Worm (Caenorhabditis elegans) whole organism, L1 larva: Measurements from ENCODE around the gene nep-9.
A peak's percentile ranks its signal among the peaks of the same experiment; 100 is the strongest.

Experiments used
- C04F5.9 ChIP-seq: sonication (generic microtip); optimal IDR thresholded peaks from 2 replicates; lab custom pipeline; 2016; ENCODE audit warnings: missing genetic modification characterization, missing compliant biosample characterization
- C16A3.4 ChIP-seq: fragments of 150-350 bp; optimal IDR thresholded peaks from 2 replicates; lab custom pipeline; 2014; ENCODE audit warnings: missing biosample characterization, missing genetic modification characterization
- C34B4.2 ChIP-seq: sonication (generic microtip); optimal IDR thresholded peaks from 2 replicates; lab custom pipeline; 2017; ENCODE audit warnings: mild to moderate bottlenecking, missing genetic modification characterization, missing compliant biosample characterization
- F16B12.6 ChIP-seq: fragments of 150-350 bp; optimal IDR thresholded peaks from 2 replicates; lab custom pipeline; 2014; ENCODE audit warnings: missing biosample characterization, missing genetic modification characterization
- Y116A8C.19 ChIP-seq: sonication (generic microtip); optimal IDR thresholded peaks from 2 replicates; lab custom pipeline; 2016; ENCODE audit warnings: missing compliant biosample characterization, missing genetic modification characterization, borderline replicate concordance
- alr-1 ChIP-seq: fragments of 200-800 bp; sonication (Bioruptor generic); optimal IDR thresholded peaks from 2 replicates; lab custom pipeline; 2018; ENCODE audit warnings: borderline replicate concordance, mild to moderate bottlenecking, missing genetic modification characterization, missing compliant biosample characterization
- aly-2 ChIP-seq: fragments of 150-350 bp; optimal IDR thresholded peaks from 2 replicates; lab custom pipeline; 2014; ENCODE audit warnings: missing biosample characterization, missing genetic modification characterization
- ceh-8 ChIP-seq: fragments of 200-800 bp; sonication (Bioruptor generic); optimal IDR thresholded peaks from 2 replicates; lab custom pipeline; 2018; ENCODE audit warnings: mild to moderate bottlenecking, missing genetic modification characterization, moderate library complexity, missing compliant biosample characterization
- ceh-82 ChIP-seq, 3 experiments: fragments of 150-350 bp in 1 of 3; sonication (generic microtip) in 2 of 3; optimal IDR thresholded peaks; 2 replicates each; lab custom pipeline; 2014 to 2017; ENCODE audit warnings: missing biosample characterization in 3 of 3, missing genetic modification characterization in 3 of 3
- dsc-1 ChIP-seq: sonication (generic microtip); optimal IDR thresholded peaks from 2 replicates; lab custom pipeline; 2016; ENCODE audit warnings: mild to moderate bottlenecking, missing genetic modification characterization, missing compliant biosample characterization
- efl-1 ChIP-seq, 4 experiments: fragments of 150-350 bp; optimal IDR thresholded peaks in 3 of 4; peaks in 1 of 4; 1 replicate in 1 of 4; 2 replicates in 3 of 4; lab custom pipeline; 2014; ENCODE audit warnings: missing biosample characterization in 2 of 4, missing genetic modification characterization in 2 of 4, missing genetic modification reagents in 2 of 4
- egl-13 ChIP-seq: sonication (generic microtip); optimal IDR thresholded peaks from 2 replicates; lab custom pipeline; 2016; ENCODE audit warnings: missing genotype, missing genetic modification reagents, missing genetic modification characterization, missing compliant biosample characterization
- elt-2 ChIP-seq: sonication (generic microtip); optimal IDR thresholded peaks from 2 replicates; lab custom pipeline; 2016; ENCODE audit warnings: missing genetic modification characterization, mild to moderate bottlenecking, inconsistent platforms, missing compliant biosample characterization, missing genetic modification reagents
- elt-3 ChIP-seq, 6 experiments: fragments of 150-350 bp in 1 of 6; sonication (generic microtip); optimal IDR thresholded peaks; 2 replicates each; lab custom pipeline; 2017 to 2018; ENCODE audit warnings: missing biosample characterization in 6 of 6, missing genetic modification characterization in 6 of 6, inconsistent platforms in 1 of 6
- fkh-4 ChIP-seq: sonication (generic microtip); optimal IDR thresholded peaks from 2 replicates; lab custom pipeline; 2016; ENCODE audit warnings: missing compliant biosample characterization, missing genetic modification characterization, borderline replicate concordance
- fos-1 ChIP-seq: fragments of 150-350 bp; optimal IDR thresholded peaks from 2 replicates; lab custom pipeline; 2014; ENCODE audit warnings: missing biosample characterization, missing genetic modification characterization
- grh-1 ChIP-seq: fragments of 200-800 bp; sonication (Bioruptor generic); IDR thresholded peaks from 2 replicates; pipeline ENCODE4 v1.3.6; 2022; ENCODE audit warnings: missing genetic modification reagents, missing genetic modification characterization, missing compliant biosample characterization
- hlh-17 ChIP-seq: fragments of 200-800 bp; sonication (Bioruptor generic); optimal IDR thresholded peaks from 2 replicates; lab custom pipeline; 2018; ENCODE audit warnings: missing genetic modification characterization, mild to moderate bottlenecking, missing compliant biosample characterization, moderate library complexity, borderline replicate concordance
- hlh-4 ChIP-seq: sonication (generic microtip); optimal IDR thresholded peaks from 2 replicates; lab custom pipeline; 2016; ENCODE audit warnings: mild to moderate bottlenecking, missing genetic modification characterization, missing compliant biosample characterization
- hpl-2 ChIP-seq: fragments of 150-350 bp; optimal IDR thresholded peaks from 2 replicates; lab custom pipeline; 2014; ENCODE audit warnings: missing biosample characterization, missing genetic modification reagents, missing genetic modification characterization
- isw-1 ChIP-seq: fragments of 200-800 bp; sonication (Bioruptor generic); IDR thresholded peaks from 2 replicates; pipeline ENCODE4 v1.3.6; 2022; ENCODE audit warnings: missing genetic modification characterization, missing compliant biosample characterization
- jun-1 ChIP-seq: fragments of 150-350 bp; optimal IDR thresholded peaks from 2 replicates; lab custom pipeline; 2014; ENCODE audit warnings: missing biosample characterization, missing genetic modification reagents, missing genetic modification characterization
- lin-13 ChIP-seq: fragments of 150-350 bp; optimal IDR thresholded peaks from 2 replicates; lab custom pipeline; 2014; ENCODE audit warnings: missing biosample characterization, missing genetic modification reagents, missing genetic modification characterization
- lin-35 ChIP-seq, 2 experiments: fragments of 150-350 bp; optimal IDR thresholded peaks; 2 replicates each; lab custom pipeline; 2014; ENCODE audit warnings: missing biosample characterization in 2 of 2, missing genetic modification characterization in 2 of 2, missing genetic modification reagents in 2 of 2
- lin-39 ChIP-seq: fragments of 150-350 bp; optimal IDR thresholded peaks from 2 replicates; lab custom pipeline; 2014; ENCODE audit warnings: missing biosample characterization, missing genetic modification reagents, missing genetic modification characterization
- mab-9 ChIP-seq: fragments of 200-800 bp; sonication (Bioruptor generic); IDR thresholded peaks from 2 replicates; pipeline ENCODE4 v1.3.6; 2022; ENCODE audit warnings: missing genetic modification reagents, missing genetic modification characterization, missing compliant biosample characterization
- mdl-1 ChIP-seq, 2 experiments: fragments of 150-350 bp; optimal IDR thresholded peaks; 2 replicates each; lab custom pipeline; 2014 to 2017; ENCODE audit warnings: missing biosample characterization in 2 of 2, missing genetic modification characterization in 2 of 2, inconsistent platforms in 1 of 2
- mep-1 ChIP-seq: fragments of 150-350 bp; optimal IDR thresholded peaks from 2 replicates; lab custom pipeline; 2014; ENCODE audit warnings: missing biosample characterization, missing genetic modification characterization
- nhr-11 ChIP-seq: fragments of 150-350 bp; optimal IDR thresholded peaks from 2 replicates; lab custom pipeline; 2014; ENCODE audit warnings: missing biosample characterization, missing genetic modification characterization
- nhr-12 ChIP-seq: sonication (generic microtip); optimal IDR thresholded peaks from 2 replicates; lab custom pipeline; 2017; ENCODE audit warnings: missing biosample characterization, missing genetic modification characterization
- nhr-19 ChIP-seq: fragments of 200-800 bp; sonication (Bioruptor generic); conservative IDR thresholded peaks from 2 replicates; pipeline ENCODE4 v1.3.6; 2022; ENCODE audit warnings: missing genetic modification characterization, missing compliant biosample characterization
- nhr-20 ChIP-seq: sonication (generic microtip); optimal IDR thresholded peaks from 2 replicates; lab custom pipeline; 2016; ENCODE audit warnings: mild to moderate bottlenecking, missing genetic modification characterization, missing compliant biosample characterization
- nhr-237 ChIP-seq: fragments of 150-350 bp; optimal IDR thresholded peaks from 2 replicates; lab custom pipeline; 2014; ENCODE audit warnings: missing biosample characterization, missing genetic modification characterization
- nhr-28 ChIP-seq: fragments of 150-350 bp; optimal IDR thresholded peaks from 2 replicates; lab custom pipeline; 2014; ENCODE audit warnings: missing biosample characterization, missing genetic modification characterization
- nhr-47 ChIP-seq: sonication (generic microtip); optimal IDR thresholded peaks from 2 replicates; lab custom pipeline; 2016; ENCODE audit warnings: mild to moderate bottlenecking, missing genetic modification characterization, moderate library complexity, missing compliant biosample characterization
- nhr-71 ChIP-seq: sonication (generic microtip); optimal IDR thresholded peaks from 2 replicates; lab custom pipeline; 2016; ENCODE audit warnings: mild to moderate bottlenecking, missing genetic modification characterization, moderate library complexity, missing compliant biosample characterization
- nhr-77 ChIP-seq: fragments of 150-350 bp; optimal IDR thresholded peaks from 2 replicates; lab custom pipeline; 2014; ENCODE audit warnings: missing biosample characterization, missing genetic modification characterization
- nhr-84 ChIP-seq: sonication (generic microtip); optimal IDR thresholded peaks from 2 replicates; lab custom pipeline; 2017; ENCODE audit warnings: missing biosample characterization, missing genetic modification characterization
- pag-3 ChIP-seq: sonication (generic microtip); optimal IDR thresholded peaks from 2 replicates; lab custom pipeline; 2017; ENCODE audit warnings: missing genetic modification characterization, mild to moderate bottlenecking, missing compliant biosample characterization, antibody characterized with exemption, borderline replicate concordance; ENCODE audit not compliant: insufficient read depth
- pax-3 ChIP-seq: fragments of 200-800 bp; sonication (Bioruptor generic); optimal IDR thresholded peaks from 2 replicates; lab custom pipeline; 2018; ENCODE audit warnings: mild to moderate bottlenecking, missing genetic modification characterization, moderate library complexity, missing compliant biosample characterization
- pqm-1 ChIP-seq: sonication (generic microtip); optimal IDR thresholded peaks from 3 replicates; lab custom pipeline; 2017; ENCODE audit warnings: missing biosample characterization, missing genetic modification characterization
- snpc-4 ChIP-seq: fragments of 150-350 bp; optimal IDR thresholded peaks from 2 replicates; lab custom pipeline; 2014; ENCODE audit warnings: missing biosample characterization, missing genetic modification characterization
- snu-23 ChIP-seq: sonication (generic microtip); optimal IDR thresholded peaks from 2 replicates; lab custom pipeline; 2016; ENCODE audit warnings: missing genetic modification characterization, missing compliant biosample characterization
- sptf-1 ChIP-seq: fragments of 150-350 bp; optimal IDR thresholded peaks from 2 replicates; lab custom pipeline; 2014; ENCODE audit warnings: missing biosample characterization, missing genetic modification characterization
- sup-37 ChIP-seq: fragments of 200-800 bp; sonication (Bioruptor generic); optimal IDR thresholded peaks from 2 replicates; lab custom pipeline; 2018; ENCODE audit warnings: mild to moderate bottlenecking, missing genetic modification characterization, missing compliant biosample characterization
- swsn-7 ChIP-seq: sonication (generic microtip); optimal IDR thresholded peaks from 2 replicates; lab custom pipeline; 2016; ENCODE audit warnings: missing genetic modification characterization, missing compliant biosample characterization
- tbx-2 ChIP-seq: sonication (generic microtip); optimal IDR thresholded peaks from 2 replicates; lab custom pipeline; 2016; ENCODE audit warnings: missing genetic modification characterization, missing compliant biosample characterization
- tlp-1 ChIP-seq: fragments of 150-350 bp; optimal IDR thresholded peaks from 2 replicates; lab custom pipeline; 2014; ENCODE audit warnings: missing biosample characterization, missing genetic modification characterization
- unc-86 ChIP-seq: sonication (generic microtip); optimal IDR thresholded peaks from 2 replicates; lab custom pipeline; 2016; ENCODE audit warnings: missing genetic modification characterization, missing compliant biosample characterization
- unc-98 ChIP-seq: fragments of 200-800 bp; sonication (Bioruptor generic); IDR thresholded peaks from 2 replicates; pipeline ENCODE4 v1.3.6; 2022; ENCODE audit warnings: missing genetic modification characterization, missing compliant biosample characterization
- xbp-1 ChIP-seq: sonication (generic microtip); optimal IDR thresholded peaks from 2 replicates; lab custom pipeline; 2016; ENCODE audit warnings: missing genetic modification characterization, missing compliant biosample characterization
- zag-1 ChIP-seq: fragments of 150-350 bp; optimal IDR thresholded peaks from 2 replicates; lab custom pipeline; 2014; ENCODE audit warnings: missing biosample characterization, missing genetic modification characterization
- ztf-4 ChIP-seq: fragments of 150-350 bp; optimal IDR thresholded peaks from 2 replicates; lab custom pipeline; 2014; ENCODE audit warnings: missing biosample characterization, missing genetic modification characterization

Gene nep-9

ce11 chrII:3439244-3439698 lies 40.2 kb upstream of the nep-9 start:
- TF ChIP-seq lin-39 (no peak), lin-35 (GFP tag; optimal IDR thresholded peaks at IDR 0.05; lab: Kevin White, UChicago) (peak in 1 of 2 experiments; percentile 54), unc-98 (GFP tag; lab: Robert Waterston, UW) (no peak), nhr-237 (tag; lab: Kevin White, UChicago) (no peak), swsn-7 (no peak), sup-37 (GFP tag; lab: Kevin White, UChicago) (peak; percentile 10), nhr-71 (peak; percentile 60), elt-3 (tag; optimal IDR thresholded peaks at IDR 0.05; lab: Kevin White, UChicago) (peak in 3 of 6 experiments; percentile 45 to 62 (median 46)), grh-1 (GFP tag; lab: Robert Waterston, UW) (0 out of 2 replicates have a peak, but pooled peaks have one; percentile 6), snpc-4 (no peak), alr-1 (no peak), isw-1 (GFP tag; lab: Robert Waterston, UW) (no peak), hlh-17 (GFP tag; lab: Kevin White, UChicago) (no peak), Y116A8C.19 (no peak), nhr-47 (tag; lab: Kevin White, UChicago) (peak; percentile 64), mab-9 (GFP tag; lab: Robert Waterston, UW) (no peak), tbx-2 (tag; lab: Kevin White, UChicago) (peak; percentile 22), jun-1 (tag; lab: Kevin White, UChicago) (peak; percentile 6), hpl-2 (GFP tag; lab: Kevin White, UChicago) (no peak), pag-3 (tag; lab: Kevin White, UChicago) (no peak), nhr-28 (no peak), mdl-1 (tag; optimal IDR thresholded peaks at IDR 0.05; lab: Kevin White, UChicago) (no peak), tlp-1 (tag; lab: Kevin White, UChicago) (peak; percentile 62), C34B4.2 (tag; lab: Kevin White, UChicago) (no peak), efl-1 (optimal IDR thresholded peaks at IDR 0.05; lab: Kevin White, UChicago) (peak in 1 of 2 experiments; percentile 20), efl-1 (GFP tag; optimal IDR thresholded peaks at IDR 0.05 in 1 of 2; lab: Kevin White, UChicago) (no peak), ztf-4 (no peak), dsc-1 (tag; lab: Kevin White, UChicago) (no peak), unc-86 (tag; lab: Kevin White, UChicago) (no peak), nhr-12 (tag; lab: Kevin White, UChicago) (no peak), nhr-20 (tag; lab: Kevin White, UChicago) (peak; percentile 39), fos-1 (no peak), C16A3.4 (tag; lab: Kevin White, UChicago) (no peak), lin-13 (GFP tag; lab: Kevin White, UChicago) (no peak), mep-1 (tag; lab: Kevin White, UChicago) (peak; percentile 16), zag-1 (tag; lab: Kevin White, UChicago) (no peak), snu-23 (GFP tag; lab: Kevin White, UChicago) (peak; percentile 38), ceh-8 (GFP tag; lab: Kevin White, UChicago) (no peak), elt-2 (tag; lab: Kevin White, UChicago) (peak; percentile 97), nhr-84 (tag; lab: Kevin White, UChicago) (no peak), pqm-1 (tag; lab: Kevin White, UChicago) (peak; percentile 43), ceh-82 (tag; optimal IDR thresholded peaks at IDR 0.05; lab: Kevin White, UChicago) (peak in 1 of 3 experiments; percentile 3), egl-13 (tag; lab: Kevin White, UChicago) (no peak), F16B12.6 (tag; lab: Kevin White, UChicago) (no peak), fkh-4 (tag; lab: Kevin White, UChicago) (no peak), nhr-19 (peak; percentile 64), nhr-11 (tag; lab: Kevin White, UChicago) (no peak), pax-3 (tag; lab: Kevin White, UChicago) (no peak), xbp-1 (tag; lab: Kevin White, UChicago) (peak; percentile 4), nhr-77 (tag; lab: Kevin White, UChicago) (no peak), aly-2 (tag; lab: Kevin White, UChicago) (no peak), sptf-1 (no peak), hlh-4 (tag; lab: Kevin White, UChicago) (no peak), C04F5.9 (tag; lab: Kevin White, UChicago) (no peak)
